Fruit fly (Drosophila melanogaster): Measurements from ENCODE around the gene wupA.

Gene wupA

dm6 chrX:18085470-18085797 lies 31.3 kb downstream of the wupA start, which contains the start of gene Ada3 (continued):
- TF ChIP-seq CG11247 (GFP tag; IDR thresholded peaks at IDR 0.05) (peak; percentile 53; the same call in 1 of the 2 replicates), inv (GFP tag; IDR thresholded peaks at IDR 0.05; ENCODE audit: partially characterized antibody) (no peak), Poxn (GFP tag; IDR thresholded peaks at IDR 0.05) (no peak), CG17359 (tag; optimal IDR thresholded peaks at IDR 0.05) (peak; percentile 70), ab (GFP tag; optimal IDR thresholded peaks at IDR 0.05) (peak; percentile 22), ind (GFP tag; optimal IDR thresholded peaks at IDR 0.05) (peak; percentile 82), CG11723 (GFP tag; optimal IDR thresholded peaks at IDR 0.05) (peak; percentile 50), CG10321 (GFP tag; IDR thresholded peaks at IDR 0.05) (no peak), CG9797 (GFP tag; optimal IDR thresholded peaks at IDR 0.05) (peak; percentile 74), slbo (GFP tag; IDR thresholded peaks at IDR 0.05) (peak; percentile 76), CG17186 (GFP tag; optimal IDR thresholded peaks at IDR 0.05) (peak; percentile 90), Bdp1 (GFP tag; optimal IDR thresholded peaks at IDR 0.05) (peak; percentile 58), jumu (GFP tag; optimal IDR thresholded peaks at IDR 0.05) (peak; percentile 79), ATbp (GFP tag; optimal IDR thresholded peaks at IDR 0.05) (no peak), CG7372 (GFP tag; IDR thresholded peaks at IDR 0.05) (peak; percentile 56; the same call in 1 of the 2 replicates), CG11085 (GFP tag; IDR thresholded peaks at IDR 0.05) (peak; percentile 46), NC2β (GFP tag; optimal IDR thresholded peaks at IDR 0.05) (peak; percentile 76), lab (GFP tag; optimal IDR thresholded peaks at IDR 0.05) (peak; percentile 82), kah (GFP tag; optimal IDR thresholded peaks at IDR 0.05) (no peak), CG30020 (tag; optimal IDR thresholded peaks at IDR 0.05) (peak; percentile 69), CG33557 (GFP tag; optimal IDR thresholded peaks at IDR 0.05) (peak; percentile 35), bowl (GFP tag; IDR thresholded peaks at IDR 0.05) (no peak), Scr (GFP tag; IDR thresholded peaks at IDR 0.05; ENCODE audit: partially characterized antibody) (no peak), ftz-f1 (GFP tag; optimal IDR thresholded peaks at IDR 0.05) (no peak), CG15269 (tag; optimal IDR thresholded peaks at IDR 0.05) (peak; percentile 69), CG16813 (GFP tag; IDR thresholded peaks at IDR 0.05; ENCODE audit: partially characterized antibody) (no peak; the same call in 2 of the 3 replicates), vfl (GFP tag; optimal IDR thresholded peaks at IDR 0.05) (peak; percentile 65), shn (GFP tag; optimal IDR thresholded peaks at IDR 0.05) (peak; percentile 70), Antp (GFP tag; optimal IDR thresholded peaks at IDR 0.05) (peak; percentile 65), CG8359 (GFP tag; optimal IDR thresholded peaks at IDR 0.05; ENCODE audit: borderline replicate concordance) (peak; percentile 18), CG12236 (GFP tag; optimal IDR thresholded peaks at IDR 0.05) (peak; percentile 35), ewg (GFP tag; optimal IDR thresholded peaks at IDR 0.05) (peak; percentile 58), sima (GFP tag; optimal IDR thresholded peaks at IDR 0.05) (no peak), Adf1 (GFP tag; IDR thresholded peaks at IDR 0.05) (0 out of 2 replicates have a peak, but pooled peaks have one; percentile 15), HLHmδ (GFP tag; optimal IDR thresholded peaks at IDR 0.05) (no peak), tup (GFP tag; optimal IDR thresholded peaks at IDR 0.05) (peak; percentile 53), Hr51 (GFP tag; optimal IDR thresholded peaks at IDR 0.05) (peak; percentile 72 to 77), CG12391 (tag; optimal IDR thresholded peaks at IDR 0.05) (peak; percentile 78), CG12219 (GFP tag; optimal IDR thresholded peaks at IDR 0.05) (peak; percentile 48), dmrt11E (tag; optimal IDR thresholded peaks at IDR 0.05) (peak; percentile 59), grn (GFP tag; optimal IDR thresholded peaks at IDR 0.05) (peak; percentile 27), CG1647 (GFP tag; optimal IDR thresholded peaks at IDR 0.05) (peak; percentile 56), lmd (GFP tag; IDR thresholded peaks at IDR 0.05) (peak; percentile 80), Med (GFP tag) (peak; percentile 95), CG8478 (optimal IDR thresholded peaks at IDR 0.05) (no peak), fd64A (GFP tag; optimal IDR thresholded peaks at IDR 0.05) (no peak), wek (GFP tag; optimal IDR thresholded peaks at IDR 0.05) (no peak), fu2 (GFP tag; optimal IDR thresholded peaks at IDR 0.05) (peak; percentile 47), abd-A (tag; optimal IDR thresholded peaks at IDR 0.05) (no peak), Pdp1 (GFP tag; optimal IDR thresholded peaks at IDR 0.05) (peak; percentile 67 to 80), CG8944 (GFP tag; optimal IDR thresholded peaks at IDR 0.05) (peak; percentile 62)
